Worm (Caenorhabditis elegans): ENCODE data around the gene F07C3.16.
A peak's percentile ranks its signal among the peaks of the same experiment; 100 is the strongest.

F07C3.16 gene

ce11 chrV:9273587-9273986 lies 16.2 kb upstream of the F07C3.16 start (continued):
- peak; percentile 26 for TF ChIP-seq nhr-25 (tag; optimal IDR thresholded peaks at IDR 0.05)
- no peak for TF ChIP-seq nhr-12 (tag; optimal IDR thresholded peaks at IDR 0.05)
- no peak for TF ChIP-seq alr-1 (tag; optimal IDR thresholded peaks at IDR 0.05)
- TF ChIP-seq aly-2 (tag; optimal IDR thresholded peaks at IDR 0.05): no peak
- no peak for TF ChIP-seq elt-1 (tag; optimal IDR thresholded peaks at IDR 0.05)
- peak; percentile 7 for TF ChIP-seq egl-27 (tag; optimal IDR thresholded peaks at IDR 0.05)
- TF ChIP-seq mdl-1 (tag; optimal IDR thresholded peaks at IDR 0.05): peak; percentile 55 to 91
- no peak for TF ChIP-seq nhr-237 (tag; optimal IDR thresholded peaks at IDR 0.05)
- peak; percentile 17 for TF ChIP-seq lin-11 (tag; optimal IDR thresholded peaks at IDR 0.05)
- peak; percentile 21 for TF ChIP-seq blmp-1 (tag; optimal IDR thresholded peaks at IDR 0.05; ENCODE audit: insufficient read depth)
- peak; percentile 8 to 70 for TF ChIP-seq lsy-2 (tag; optimal IDR thresholded peaks at IDR 0.05)
- TF ChIP-seq lin-13 (GFP tag; optimal IDR thresholded peaks at IDR 0.05): peak; percentile 70
- peak; percentile 68 for TF ChIP-seq unc-39 (tag; optimal IDR thresholded peaks at IDR 0.05)

- TF ChIP-seq ZK546.5 (tag; optimal IDR thresholded peaks at IDR 0.05) (no peak), sma-9 (GFP tag; optimal IDR thresholded peaks at IDR 0.05) (peak; percentile 4), sma-9 (tag; optimal IDR thresholded peaks at IDR 0.05) (no peak), unc-55 (GFP tag; optimal IDR thresholded peaks at IDR 0.05) (no peak), C34F6.9 (tag; optimal IDR thresholded peaks at IDR 0.05) (peak; percentile 23), ztf-11 (tag; optimal IDR thresholded peaks at IDR 0.05) (no peak)
Observed at ce11 chrV:9272624-9273023, 15.3 kb upstream of the F07C3.16 start.

ce11 chrV:9271835-9272234 lies 14.5 kb upstream of the F07C3.16 start:
- TF ChIP-seq ama-1 (optimal IDR thresholded peaks at IDR 0.05) (no peak), skn-1 (tag; optimal IDR thresholded peaks at IDR 0.05) (no peak), lsy-2 (tag; optimal IDR thresholded peaks at IDR 0.05) (peak in 1 of 2 experiments; percentile 2), C34F6.9 (tag; optimal IDR thresholded peaks at IDR 0.05) (no peak), Y55F3AM.14 (GFP tag; optimal IDR thresholded peaks at IDR 0.05) (no peak), sem-4 (tag; optimal IDR thresholded peaks at IDR 0.05) (no peak)

ce11 chrV:9270442-9270841 lies 13.1 kb upstream of the F07C3.16 start:
- TF ChIP-seq sma-9 (GFP tag; optimal IDR thresholded peaks at IDR 0.05): peak; percentile 11
- no peak for TF ChIP-seq sma-9 (tag; optimal IDR thresholded peaks at IDR 0.05)
- peak; percentile 12 for TF ChIP-seq zag-1 (tag; optimal IDR thresholded peaks at IDR 0.05)
- peak; percentile 22 for TF ChIP-seq F13H6.1 (tag; optimal IDR thresholded peaks at IDR 0.05)
- TF ChIP-seq mdl-1 (tag; optimal IDR thresholded peaks at IDR 0.05): peak; percentile 34 to 38
- no peak for TF ChIP-seq snpc-4 (tag; optimal IDR thresholded peaks at IDR 0.05)
- TF ChIP-seq nhr-21 (tag; optimal IDR thresholded peaks at IDR 0.05): no peak
- TF ChIP-seq unc-62 (GFP tag; optimal IDR thresholded peaks at IDR 0.05): no peak

- TF ChIP-seq mdl-1 (tag; optimal IDR thresholded peaks at IDR 0.05) (no peak), C34F6.9 (tag; optimal IDR thresholded peaks at IDR 0.05) (no peak), nhr-23 (tag; optimal IDR thresholded peaks at IDR 0.05) (no peak), unc-55 (GFP tag; optimal IDR thresholded peaks at IDR 0.05) (no peak), nhr-77 (tag; optimal IDR thresholded peaks at IDR 0.05) (no peak), Y55F3AM.14 (GFP tag; optimal IDR thresholded peaks at IDR 0.05) (no peak), peb-1 (tag; optimal IDR thresholded peaks at IDR 0.05) (no peak), nhr-11 (tag; optimal IDR thresholded peaks at IDR 0.05) (no peak), ztf-11 (tag; optimal IDR thresholded peaks at IDR 0.05) (no peak), fos-1 (tag; optimal IDR thresholded peaks at IDR 0.05) (no peak), zag-1 (tag; optimal IDR thresholded peaks at IDR 0.05) (no peak), mab-5 (tag; optimal IDR thresholded peaks at IDR 0.05) (no peak), ama-1 (optimal IDR thresholded peaks at IDR 0.05) (no peak), nhr-21 (tag; optimal IDR thresholded peaks at IDR 0.05) (no peak), sem-4 (tag; optimal IDR thresholded peaks at IDR 0.05) (no peak), nhr-129 (tag; optimal IDR thresholded peaks at IDR 0.05) (no peak), dmd-4 (tag; optimal IDR thresholded peaks at IDR 0.05) (no peak), alr-1 (tag; optimal IDR thresholded peaks at IDR 0.05) (no peak), sma-9 (GFP tag; optimal IDR thresholded peaks at IDR 0.05) (no peak), sma-9 (tag; optimal IDR thresholded peaks at IDR 0.05) (no peak), gmeb-1 (tag; optimal IDR thresholded peaks at IDR 0.05) (no peak)
Observed at ce11 chrV:9268202-9268601, 10.8 kb upstream of the F07C3.16 start.

Data from whole organism, L2 larva.